Fruit fly (Drosophila melanogaster) whole organism: ENCODE results near the gene tplus3b.

Experiments used
- CG8478 ChIP-seq: fragments of >200 bp; optimal IDR thresholded peaks from 2 replicates; lab custom pipeline; 2018; ENCODE audit warnings: inconsistent platforms
- Dll ChIP-seq: fragments of >200 bp; optimal IDR thresholded peaks from 2 replicates; lab custom pipeline; 2017
- EcR ChIP-seq, 2 experiments: fragments of >200 bp; optimal IDR thresholded peaks; 2 replicates each; lab custom pipeline; 2017; ENCODE audit warnings: missing biosample characterization in 2 of 2, missing genetic modification characterization in 2 of 2, missing genetic modification reagents in 2 of 2
- pan ChIP-seq: fragments of >200 bp; optimal IDR thresholded peaks from 2 replicates; lab custom pipeline; 2017
- psq ChIP-seq: fragments of >200 bp; optimal IDR thresholded peaks from 2 replicates; lab custom pipeline; 2017
- usp ChIP-seq: fragments of >200 bp; optimal IDR thresholded peaks from 2 replicates; lab custom pipeline; 2017; ENCODE audit warnings: missing biosample characterization, missing genetic modification characterization, mixed read lengths

DNA sequence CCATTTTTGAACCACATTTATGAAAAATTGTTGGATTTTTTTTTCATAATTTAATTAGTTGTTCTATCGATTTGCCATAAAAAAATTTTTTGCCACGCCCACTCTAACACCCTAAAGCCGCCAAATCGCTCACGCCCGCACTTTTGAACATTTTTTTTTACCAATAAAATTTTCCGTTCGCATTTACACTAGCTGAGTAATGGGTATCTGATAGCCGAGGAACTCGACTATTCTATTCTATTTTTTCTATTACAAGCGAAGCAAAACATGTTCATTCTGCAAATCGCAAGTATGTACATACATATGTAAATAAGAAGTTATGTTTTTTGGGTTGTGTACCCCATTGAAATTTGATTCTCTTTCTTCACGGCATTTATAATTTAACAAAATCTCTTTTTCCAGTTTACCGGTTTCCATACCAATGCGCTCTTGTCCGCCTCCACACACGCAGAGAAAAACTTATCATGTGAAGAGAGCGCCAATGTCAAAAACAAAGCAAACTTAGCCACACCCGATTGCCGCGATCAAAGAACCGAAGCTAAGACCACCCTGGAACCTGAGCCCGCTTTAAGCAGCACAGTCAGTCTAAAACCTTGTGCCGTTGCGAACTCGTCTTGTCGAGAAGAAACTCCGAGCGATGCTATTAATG lies 41.2 kb upstream of the tplus3b start:
- TF ChIP-seq psq (lab: Kevin White, UChicago) = no peak
- TF ChIP-seq CG8478 (lab: Kevin White, UChicago) = no peak
- TF ChIP-seq EcR (GFP tag; optimal IDR thresholded peaks at IDR 0.05; lab: Kevin White, UChicago) = no peak
- TF ChIP-seq Dll = no peak
- no peak for TF ChIP-seq pan
- TF ChIP-seq usp (GFP tag; lab: Kevin White, UChicago) = no peak
